Worm (Caenorhabditis elegans) whole organism, L4 larva: ENCODE measurements around the gene slc-25A21.
A peak's percentile ranks its signal among the peaks of the same experiment; 100 is the strongest.

Experiments used
- F26F4.8 ChIP-seq: fragments of 200-800 bp; sonication (Bioruptor generic); conservative IDR thresholded peaks from 2 replicates; pipeline ENCODE4 v1.3.6; 2022; ENCODE audit warnings: missing genetic modification characterization, missing compliant biosample characterization
- F44E2.7 ChIP-seq: fragments of 200-800 bp; sonication (Bioruptor generic); IDR thresholded peaks from 2 replicates; pipeline ENCODE4 v2.1.2; 2022; ENCODE audit warnings: missing genetic modification characterization, missing compliant biosample characterization
- T26A8.4 ChIP-seq: fragments of 200-800 bp; sonication (Bioruptor generic); IDR thresholded peaks from 2 replicates; pipeline ENCODE4 v1.3.6; 2022; ENCODE audit warnings: missing genetic modification characterization, missing compliant biosample characterization
- Y105C5A.15 ChIP-seq: fragments of 200-800 bp; sonication (Bioruptor generic); IDR thresholded peaks from 2 replicates; pipeline ENCODE4 v1.3.6; 2022; ENCODE audit warnings: missing genetic modification characterization, missing compliant biosample characterization
- ZK337.2 ChIP-seq: fragments of 200-800 bp; sonication (Bioruptor generic); IDR thresholded peaks from 2 replicates; pipeline ENCODE4 v1.3.6; 2022; ENCODE audit warnings: missing genetic modification reagents, missing genetic modification characterization, missing compliant biosample characterization
- aha-1 ChIP-seq: fragments of 150-350 bp; peaks from one replicate; lab custom pipeline; 2014; ENCODE audit warnings: missing biosample characterization, missing genetic modification characterization
- aly-2 ChIP-seq: sonication (generic microtip); optimal IDR thresholded peaks from 2 replicates; lab custom pipeline; 2018; ENCODE audit warnings: missing biosample characterization, missing genetic modification characterization
- arid-1 ChIP-seq: fragments of 200-800 bp; sonication (Bioruptor generic); conservative IDR thresholded peaks from 2 replicates; pipeline ENCODE4 v1.3.6; 2022; ENCODE audit warnings: missing genetic modification reagents, missing genetic modification characterization, missing compliant biosample characterization
- attf-4 ChIP-seq: sonication (generic microtip); optimal IDR thresholded peaks from 3 replicates; lab custom pipeline; 2017; ENCODE audit warnings: missing biosample characterization, missing genetic modification characterization
- ceh-20 ChIP-seq: fragments of 200-800 bp; sonication (Bioruptor generic); IDR thresholded peaks from 2 replicates; pipeline ENCODE4 v1.3.6; 2022; ENCODE audit warnings: missing genetic modification reagents, missing genetic modification characterization, missing compliant biosample characterization
- ceh-32 ChIP-seq: sonication (generic microtip); optimal IDR thresholded peaks from 2 replicates; lab custom pipeline; 2016; ENCODE audit warnings: mild to moderate bottlenecking, missing genetic modification characterization, missing compliant biosample characterization; ENCODE audit not compliant: poor library complexity
- ceh-44 ChIP-seq: fragments of 200-800 bp; sonication (Bioruptor generic); IDR thresholded peaks from 2 replicates; pipeline ENCODE4 v1.3.6; 2022; ENCODE audit warnings: missing genetic modification reagents, missing genetic modification characterization, missing compliant biosample characterization
- ces-1 ChIP-seq: fragments of 150-350 bp; sonication (generic microtip); optimal IDR thresholded peaks from 4 replicates; lab custom pipeline; 2014; ENCODE audit warnings: missing biosample characterization, missing genetic modification reagents, missing genetic modification characterization
- cey-2 ChIP-seq: sonication (generic microtip); optimal IDR thresholded peaks from 3 replicates; lab custom pipeline; 2017; ENCODE audit warnings: missing genetic modification characterization, mild to moderate bottlenecking, missing compliant biosample characterization, antibody characterized with exemption, borderline replicate concordance; ENCODE audit not compliant: insufficient read depth
- daf-16 ChIP-seq, 3 experiments: sonication (generic microtip); optimal IDR thresholded peaks; 2 replicates each; lab custom pipeline; 2016 to 2017; ENCODE audit warnings: missing genetic modification characterization in 3 of 3, missing genetic modification reagents in 3 of 3, mild to moderate bottlenecking in 2 of 3, missing compliant biosample characterization in 2 of 3, missing biosample characterization in 1 of 3, moderate library complexity in 1 of 3
- dmd-6 ChIP-seq: fragments of 200-800 bp; sonication (Bioruptor generic); IDR thresholded peaks from 2 replicates; pipeline ENCODE4 v1.3.6; 2022; ENCODE audit warnings: missing genetic modification reagents, missing genetic modification characterization, missing compliant biosample characterization
- dmd-8 ChIP-seq: fragments of 200-800 bp; sonication (Bioruptor generic); IDR thresholded peaks from 2 replicates; pipeline ENCODE4 v1.3.6; 2022; ENCODE audit warnings: missing genetic modification characterization, missing compliant biosample characterization
- dmd-9 ChIP-seq: fragments of 200-800 bp; sonication (Bioruptor generic); IDR thresholded peaks from 2 replicates; pipeline ENCODE4 v1.3.6; 2022; ENCODE audit warnings: missing genetic modification reagents, missing genetic modification characterization, missing compliant biosample characterization
- egl-43 ChIP-seq: fragments of 200-800 bp; sonication (Bioruptor generic); IDR thresholded peaks from 2 replicates; pipeline ENCODE4 v1.3.6; 2022; ENCODE audit warnings: missing genetic modification reagents, missing genetic modification characterization, missing compliant biosample characterization
- jun-1 ChIP-seq: fragments of 150-350 bp; optimal IDR thresholded peaks from 2 replicates; lab custom pipeline; 2014; ENCODE audit warnings: missing biosample characterization, missing genetic modification reagents, missing genetic modification characterization
- lim-7 ChIP-seq: fragments of 200-800 bp; sonication (Bioruptor generic); IDR thresholded peaks from 2 replicates; pipeline ENCODE4 v1.3.6; 2022; ENCODE audit warnings: missing genetic modification characterization, missing compliant biosample characterization
- lin-38 ChIP-seq: fragments of 200-800 bp; sonication (Bioruptor generic); IDR thresholded peaks from 2 replicates; pipeline ENCODE4 v1.3.6; 2022; ENCODE audit warnings: missing genetic modification reagents, missing genetic modification characterization, missing compliant biosample characterization
- lsy-2 ChIP-seq, 2 experiments: fragments of 150-350 bp in 1 of 2; sonication (generic microtip) in 1 of 2; optimal IDR thresholded peaks; 2 replicates each; lab custom pipeline; 2014 to 2017; ENCODE audit warnings: missing biosample characterization in 2 of 2, missing genetic modification characterization in 2 of 2
- mdt-29 ChIP-seq: fragments of 200-800 bp; sonication (Bioruptor generic); IDR thresholded peaks from 2 replicates; pipeline ENCODE4 v1.3.6; 2022; ENCODE audit warnings: missing genetic modification reagents, missing genetic modification characterization, missing compliant biosample characterization
- mep-1 ChIP-seq: fragments of 150-350 bp; sonication (generic microtip); optimal IDR thresholded peaks from 3 replicates; lab custom pipeline; 2014; ENCODE audit warnings: missing biosample characterization, missing genetic modification characterization
- mes-2 ChIP-seq: sonication (generic microtip); optimal IDR thresholded peaks from 2 replicates; lab custom pipeline; 2016; ENCODE audit warnings: missing genotype, mild to moderate bottlenecking, missing genetic modification characterization, missing compliant biosample characterization; ENCODE audit not compliant: poor library complexity, severe bottlenecking
- mxl-2 ChIP-seq: fragments of 200-800 bp; sonication (Bioruptor generic); conservative IDR thresholded peaks from 2 replicates; pipeline ENCODE4 v1.3.6; 2022; ENCODE audit warnings: missing genetic modification reagents, missing genetic modification characterization, missing compliant biosample characterization
- mxl-3 ChIP-seq: fragments of 200-800 bp; sonication (Bioruptor generic); optimal IDR thresholded peaks from 2 replicates; lab custom pipeline; 2018; ENCODE audit warnings: mild to moderate bottlenecking, missing genetic modification characterization, missing compliant biosample characterization
- nhr-11 ChIP-seq: fragments of 150-350 bp; optimal IDR thresholded peaks from 2 replicates; lab custom pipeline; 2014; ENCODE audit warnings: missing biosample characterization, missing genetic modification characterization
- nhr-41 ChIP-seq: fragments of 200-800 bp; sonication (Bioruptor generic); IDR thresholded peaks from 2 replicates; pipeline ENCODE4 v1.3.6; 2022; ENCODE audit warnings: missing genetic modification reagents, missing genetic modification characterization, missing compliant biosample characterization
- nhr-48 ChIP-seq: sonication (generic microtip); optimal IDR thresholded peaks from 2 replicates; lab custom pipeline; 2016; ENCODE audit warnings: mild to moderate bottlenecking, missing genetic modification characterization, missing compliant biosample characterization
- pha-4 ChIP-seq, 2 experiments: fragments of 150-350 bp in 1 of 2; fragments of 200-800 bp in 1 of 2; sonication (Bioruptor generic) in 1 of 2; IDR thresholded peaks in 1 of 2; optimal IDR thresholded peaks in 1 of 2; 2 replicates each; pipeline versions ENCODE4 v1.3.6 to Lab custom; 2014 to 2022; ENCODE audit warnings: missing genetic modification characterization in 2 of 2, missing genetic modification reagents in 2 of 2, missing biosample characterization in 1 of 2, missing compliant biosample characterization in 1 of 2
- php-3 ChIP-seq: fragments of 200-800 bp; sonication (Bioruptor generic); IDR thresholded peaks from 2 replicates; pipeline ENCODE4 v1.3.6; 2022; ENCODE audit warnings: missing genetic modification reagents, missing genetic modification characterization, missing compliant biosample characterization
- pqm-1 ChIP-seq: sonication (generic microtip); optimal IDR thresholded peaks from 2 replicates; lab custom pipeline; 2017; ENCODE audit warnings: missing biosample characterization, missing genetic modification characterization
- saeg-2 ChIP-seq: fragments of 200-800 bp; sonication (Bioruptor generic); IDR thresholded peaks from 2 replicates; pipeline ENCODE4 v1.3.6; 2022; ENCODE audit warnings: missing genetic modification reagents, missing genetic modification characterization, missing compliant biosample characterization
- set-16 ChIP-seq: fragments of 200-800 bp; sonication (Bioruptor generic); IDR thresholded peaks from 2 replicates; pipeline ENCODE4 v1.3.6; 2022; ENCODE audit warnings: missing genetic modification reagents, missing genetic modification characterization, missing compliant biosample characterization
- skn-1 ChIP-seq: fragments of 150-350 bp; optimal IDR thresholded peaks from 2 replicates; lab custom pipeline; 2014; ENCODE audit warnings: missing biosample characterization, missing genetic modification characterization
- snpc-1.2 ChIP-seq: fragments of 200-800 bp; sonication (Bioruptor generic); IDR thresholded peaks from 2 replicates; pipeline ENCODE4 v1.3.6; 2022; ENCODE audit warnings: missing genetic modification reagents, missing genetic modification characterization, missing compliant biosample characterization
- snpc-4 ChIP-seq: fragments of 150-350 bp; optimal IDR thresholded peaks from 2 replicates; lab custom pipeline; 2014; ENCODE audit warnings: missing biosample characterization, missing genetic modification characterization
- spr-3 ChIP-seq: fragments of 200-800 bp; sonication (Bioruptor generic); optimal IDR thresholded peaks from 2 replicates; lab custom pipeline; 2018; ENCODE audit warnings: mild to moderate bottlenecking, missing genetic modification characterization, missing compliant biosample characterization
- tag-97 ChIP-seq: fragments of 200-800 bp; sonication (Bioruptor generic); IDR thresholded peaks from 2 replicates; pipeline ENCODE4 v1.3.6; 2022; ENCODE audit warnings: missing genetic modification characterization, missing compliant biosample characterization
- unc-62 ChIP-seq, 3 experiments: fragments of 150-350 bp in 1 of 3; sonication (generic microtip); optimal IDR thresholded peaks in 2 of 3; peaks in 1 of 3; 1 replicate in 1 of 3; 2 replicates in 2 of 3; lab custom pipeline; 2014 to 2017; ENCODE audit warnings: missing biosample characterization in 3 of 3, missing genetic modification characterization in 3 of 3, missing genetic modification reagents in 3 of 3, missing genotype in 1 of 3
- zip-2 ChIP-seq: fragments of 150-350 bp; optimal IDR thresholded peaks from 2 replicates; lab custom pipeline; 2014; ENCODE audit warnings: missing biosample characterization, missing genetic modification characterization
- ztf-11 ChIP-seq: fragments of 150-350 bp; optimal IDR thresholded peaks from 2 replicates; lab custom pipeline; 2014; ENCODE audit warnings: missing biosample characterization, missing genetic modification characterization

slc-25A21 gene

ce11 chrX:16208667-16209066 is 19.0 kb downstream of the slc-25A21 start:
- TF ChIP-seq egl-43 (GFP tag; lab: Robert Waterston, UW) (0 out of 2 replicates have a peak, but pooled peaks have one; percentile 55), pha-4 (GFP tag; IDR thresholded peaks at IDR 0.05; lab: Robert Waterston, UW) (peak; percentile 39; the same call in 1 of the 2 replicates), pha-4 (tag; optimal IDR thresholded peaks at IDR 0.05; lab: Kevin White, UChicago) (no peak), lin-38 (peak; percentile 37), dmd-6 (GFP tag; lab: Robert Waterston, UW) (peak; percentile 14), lim-7 (GFP tag; lab: Robert Waterston, UW) (peak; percentile 70; the same call in 1 of the 2 replicates), dmd-8 (GFP tag; lab: Robert Waterston, UW) (0 out of 2 replicates have a peak, but pooled peaks have one; percentile 4), snpc-1.2 (GFP tag; lab: Robert Waterston, UW) (peak; percentile 47; the same call in 1 of the 2 replicates), mes-2 (tag; lab: Kevin White, UChicago) (peak; percentile 22), tag-97 (GFP tag; lab: Robert Waterston, UW) (no peak), daf-16 (GFP tag; optimal IDR thresholded peaks at IDR 0.05; lab: Kevin White, UChicago) (no peak), daf-16 (tag; optimal IDR thresholded peaks at IDR 0.05; lab: Kevin White, UChicago) (peak; percentile 8), ces-1 (GFP tag; lab: Kevin White, UChicago) (no peak), nhr-11 (tag; lab: Kevin White, UChicago) (no peak), pqm-1 (no peak), nhr-41 (peak; percentile 41; the same call in 1 of the 2 replicates)

- TF ChIP-seq unc-62 (GFP tag; optimal IDR thresholded peaks at IDR 0.05 in 1 of 2; lab: Kevin White, UChicago): peak in 1 of 2 experiments; percentile 27
- no peak for TF ChIP-seq unc-62 (tag; optimal IDR thresholded peaks at IDR 0.05; lab: Kevin White, UChicago)
- TF ChIP-seq nhr-41: 0 out of 2 replicates have a peak, but pooled peaks have one; percentile 9
- TF ChIP-seq zip-2: no peak
- peak; percentile 55 for TF ChIP-seq lim-7 (GFP tag; lab: Robert Waterston, UW)
These were observed 19.5 kb downstream of the slc-25A21 start for ce11 chrX:16209122-16209521.

ce11 chrX:16209660-16210059 is 20.0 kb downstream of the slc-25A21 start:
- TF ChIP-seq ces-1 (GFP tag; lab: Kevin White, UChicago): peak; percentile 63
- TF ChIP-seq ceh-44: peak; percentile 85
- TF ChIP-seq nhr-48: peak; percentile 76
- peak; percentile 75 for TF ChIP-seq mxl-2
- TF ChIP-seq nhr-41: peak; percentile 70; the same call in 1 of the 2 replicates
- TF ChIP-seq F44E2.7: peak; percentile 91
- no peak for TF ChIP-seq tag-97 (GFP tag; lab: Robert Waterston, UW)
- peak; percentile 64 for TF ChIP-seq set-16
- no peak for TF ChIP-seq ztf-11 (tag; lab: Kevin White, UChicago)
- TF ChIP-seq pha-4 (GFP tag; IDR thresholded peaks at IDR 0.05; lab: Robert Waterston, UW): peak; percentile 98
- no peak for TF ChIP-seq pha-4 (tag; optimal IDR thresholded peaks at IDR 0.05; lab: Kevin White, UChicago)
- TF ChIP-seq aly-2 (tag; lab: Kevin White, UChicago): no peak
- TF ChIP-seq arid-1 (GFP tag; lab: Robert Waterston, UW): peak; percentile 85
- TF ChIP-seq Y105C5A.15 (GFP tag; lab: Robert Waterston, UW): peak; percentile 96
- TF ChIP-seq mdt-29 (GFP tag; lab: Robert Waterston, UW): peak; percentile 78
- peak; percentile 96 for TF ChIP-seq saeg-2
- TF ChIP-seq ceh-20 (GFP tag; lab: Robert Waterston, UW): peak; percentile 93
- TF ChIP-seq cey-2: peak; percentile 47
- TF ChIP-seq dmd-9 (GFP tag; lab: Robert Waterston, UW): peak; percentile 86
- peak; percentile 71 to 80 for TF ChIP-seq lsy-2 (tag; optimal IDR thresholded peaks at IDR 0.05; lab: Kevin White, UChicago)
- peak; percentile 99 for TF ChIP-seq aha-1 (tag; lab: Kevin White, UChicago)
- peak; percentile 75 for TF ChIP-seq mxl-3 (GFP tag; lab: Kevin White, UChicago)
- peak; percentile 79 for TF ChIP-seq php-3 (GFP tag; lab: Robert Waterston, UW)
- TF ChIP-seq jun-1 (tag; lab: Kevin White, UChicago): peak; percentile 67
- peak; percentile 90 for TF ChIP-seq ZK337.2 (GFP tag; lab: Robert Waterston, UW)
- peak; percentile 93 for TF ChIP-seq mep-1 (tag; lab: Kevin White, UChicago)
- peak; percentile 66 for TF ChIP-seq ceh-32 (tag; lab: Kevin White, UChicago)
- peak; percentile 91 for TF ChIP-seq F26F4.8 (GFP tag; lab: Robert Waterston, UW)
- TF ChIP-seq snpc-4 (tag; lab: Kevin White, UChicago): peak; percentile 31
- TF ChIP-seq skn-1: no peak
- TF ChIP-seq T26A8.4 (GFP tag; lab: Robert Waterston, UW): peak; percentile 95
- peak; percentile 78 for TF ChIP-seq spr-3
- peak; percentile 17 for TF ChIP-seq attf-4 (tag; lab: Kevin White, UChicago)
